Worm (Caenorhabditis elegans): Measurements from ENCODE around the gene nlp-51.

Gene nlp-51

ce11 chrII:11301059-11301458 lies 18.4 kb downstream of the nlp-51 start, which contains the start of gene raga-1:
raga-1 (plus strand) TSS chrII:11301359.
- TF ChIP-seq R02D3.7 (tag; optimal IDR thresholded peaks at IDR 0.05): no peak
- TF ChIP-seq nhr-11 (tag; optimal IDR thresholded peaks at IDR 0.05): no peak
- no peak for TF ChIP-seq mab-5 (tag; optimal IDR thresholded peaks at IDR 0.05)
- TF ChIP-seq C34F6.9 (tag; optimal IDR thresholded peaks at IDR 0.05): no peak
- no peak for TF ChIP-seq sma-3 (GFP tag; optimal IDR thresholded peaks at IDR 0.05)
- no peak for TF ChIP-seq unc-62 (GFP tag; optimal IDR thresholded peaks at IDR 0.05)
- no peak for TF ChIP-seq snpc-4 (tag; optimal IDR thresholded peaks at IDR 0.05)
- TF ChIP-seq mdl-1 (tag; optimal IDR thresholded peaks at IDR 0.05): no peak
- no peak for TF ChIP-seq Y55F3AM.14 (GFP tag; optimal IDR thresholded peaks at IDR 0.05)
- TF ChIP-seq ztf-4 (tag; optimal IDR thresholded peaks at IDR 0.05): no peak
- TF ChIP-seq nhr-6 (tag; optimal IDR thresholded peaks at IDR 0.05): no peak
- TF ChIP-seq elt-3 (tag; optimal IDR thresholded peaks at IDR 0.05): no peak
- TF ChIP-seq elt-1 (tag; optimal IDR thresholded peaks at IDR 0.05): no peak
- no peak for TF ChIP-seq unc-39 (tag; optimal IDR thresholded peaks at IDR 0.05)
- no peak for TF ChIP-seq lin-39 (tag; optimal IDR thresholded peaks at IDR 0.05)
- TF ChIP-seq ztf-1 (GFP tag; conservative IDR thresholded peaks at IDR 0.05): no peak
- TF ChIP-seq gmeb-1 (tag; optimal IDR thresholded peaks at IDR 0.05): no peak
- no peak for TF ChIP-seq egl-27 (tag; optimal IDR thresholded peaks at IDR 0.05)

ce11 chrII:11297217-11297738 lies 22.2 kb downstream of the nlp-51 start, which contains the start of gene saps-1:
saps-1 (plus strand) TSS chrII:11297688.
- TF ChIP-seq lsy-2 (tag; optimal IDR thresholded peaks at IDR 0.05) (peak in 1 of 2 experiments; percentile 36), gmeb-1 (tag; optimal IDR thresholded peaks at IDR 0.05) (peak; percentile 35), unc-55 (GFP tag; optimal IDR thresholded peaks at IDR 0.05) (peak; percentile 25), unc-39 (tag; optimal IDR thresholded peaks at IDR 0.05) (no peak), R02D3.7 (tag; optimal IDR thresholded peaks at IDR 0.05) (no peak), fos-1 (tag; optimal IDR thresholded peaks at IDR 0.05) (peak; percentile 31), nhr-129 (tag; optimal IDR thresholded peaks at IDR 0.05) (peak; percentile 25), Y55F3AM.14 (GFP tag; optimal IDR thresholded peaks at IDR 0.05) (no peak), C34F6.9 (tag; optimal IDR thresholded peaks at IDR 0.05) (peak; percentile 10)

ce11 chrII:11293433-11293832 lies 26.1 kb downstream of the nlp-51 start, which contains the start of gene C47G2.4:
C47G2.4 (minus strand) TSS chrII:11293606.
- TF ChIP-seq nhr-21 (tag; optimal IDR thresholded peaks at IDR 0.05) (peak; percentile 42), F13H6.1 (tag; optimal IDR thresholded peaks at IDR 0.05) (peak; percentile 53), ceh-16 (tag; optimal IDR thresholded peaks at IDR 0.05) (peak; percentile 18), ztf-11 (tag; optimal IDR thresholded peaks at IDR 0.05) (no peak), lsy-2 (tag; optimal IDR thresholded peaks at IDR 0.05) (peak; percentile 37 to 79), unc-39 (tag; optimal IDR thresholded peaks at IDR 0.05) (no peak), unc-62 (GFP tag; optimal IDR thresholded peaks at IDR 0.05) (no peak), alr-1 (tag; optimal IDR thresholded peaks at IDR 0.05) (no peak), nhr-237 (tag; optimal IDR thresholded peaks at IDR 0.05) (no peak), sem-4 (tag; optimal IDR thresholded peaks at IDR 0.05) (no peak), lin-11 (tag; optimal IDR thresholded peaks at IDR 0.05) (peak; percentile 27), elt-1 (tag; optimal IDR thresholded peaks at IDR 0.05) (no peak), nhr-11 (tag; optimal IDR thresholded peaks at IDR 0.05) (no peak), nhr-77 (tag; optimal IDR thresholded peaks at IDR 0.05) (no peak), unc-55 (GFP tag; optimal IDR thresholded peaks at IDR 0.05) (peak; percentile 75), elt-3 (tag; optimal IDR thresholded peaks at IDR 0.05) (no peak), nhr-12 (tag; optimal IDR thresholded peaks at IDR 0.05) (no peak), nhr-129 (tag; optimal IDR thresholded peaks at IDR 0.05) (peak; percentile 60), nhr-25 (tag; optimal IDR thresholded peaks at IDR 0.05) (peak; percentile 58), sma-9 (GFP tag; optimal IDR thresholded peaks at IDR 0.05) (peak; percentile 67), sma-9 (tag; optimal IDR thresholded peaks at IDR 0.05) (no peak), ama-1 (optimal IDR thresholded peaks at IDR 0.05) (no peak), ZK546.5 (tag; optimal IDR thresholded peaks at IDR 0.05) (no peak), mab-5 (tag; optimal IDR thresholded peaks at IDR 0.05) (no peak), crh-2 (tag; optimal IDR thresholded peaks at IDR 0.05) (peak; percentile 76), dmd-4 (tag; optimal IDR thresholded peaks at IDR 0.05) (no peak), zag-1 (tag; optimal IDR thresholded peaks at IDR 0.05) (peak; percentile 3), mbf-1 (tag; optimal IDR thresholded peaks at IDR 0.05) (no peak), ztf-1 (GFP tag; conservative IDR thresholded peaks at IDR 0.05) (no peak), mdl-1 (tag; optimal IDR thresholded peaks at IDR 0.05) (no peak), blmp-1 (tag; optimal IDR thresholded peaks at IDR 0.05; ENCODE audit: insufficient read depth) (peak; percentile 34), egl-27 (tag; optimal IDR thresholded peaks at IDR 0.05) (peak; percentile 31), lin-39 (tag; optimal IDR thresholded peaks at IDR 0.05) (no peak), snpc-4 (tag; optimal IDR thresholded peaks at IDR 0.05) (peak; percentile 12), nhr-6 (tag; optimal IDR thresholded peaks at IDR 0.05) (peak; percentile 10), ztf-4 (tag; optimal IDR thresholded peaks at IDR 0.05) (peak; percentile 53), aly-2 (tag; optimal IDR thresholded peaks at IDR 0.05) (no peak), Y55F3AM.14 (GFP tag; optimal IDR thresholded peaks at IDR 0.05) (no peak), sma-3 (GFP tag; optimal IDR thresholded peaks at IDR 0.05) (peak; percentile 66), fos-1 (tag; optimal IDR thresholded peaks at IDR 0.05) (peak; percentile 17), C34F6.9 (tag; optimal IDR thresholded peaks at IDR 0.05) (peak; percentile 79), ceh-82 (tag; optimal IDR thresholded peaks at IDR 0.05) (no peak), gmeb-1 (tag; optimal IDR thresholded peaks at IDR 0.05) (peak; percentile 70), R02D3.7 (tag; optimal IDR thresholded peaks at IDR 0.05) (no peak), skn-1 (tag; optimal IDR thresholded peaks at IDR 0.05) (no peak), peb-1 (tag; optimal IDR thresholded peaks at IDR 0.05) (no peak)

All from whole organism, L2 larva.